Worm (Caenorhabditis elegans): Measurements from ENCODE around the gene cat-4.

ce11 chrV:10562817-10563216, 1.9 kb upstream of the cat-4 start:
- TF ChIP-seq ceh-6 (GFP tag; optimal IDR thresholded peaks at IDR 0.05) (no peak), hlh-30 (tag; optimal IDR thresholded peaks at IDR 0.05; ENCODE audit: insufficient read depth) (no peak)

All from whole organism, late embryonic.